Fruit fly (Drosophila melanogaster) whole organism, wandering third instar larva: ENCODE measurements around the gene CG31091.

Experiments
- Abd-B ChIP-seq: fragments of >200 bp; optimal IDR thresholded peaks from 2 replicates; lab custom pipeline; 2017; ENCODE audit warnings: missing biosample characterization, missing genetic modification characterization
- CG32264 ChIP-seq: fragments of 200-800 bp; sonication (Bioruptor generic); optimal IDR thresholded peaks from 2 replicates; lab custom pipeline; 2016; ENCODE audit warnings: missing biosample characterization, missing genetic modification characterization
- Hr83 ChIP-seq: fragments of 200-300 bp; sonication (Bioruptor generic); optimal IDR thresholded peaks from 2 replicates; lab custom pipeline; 2016; ENCODE audit warnings: missing biosample characterization, mild to moderate bottlenecking, missing genetic modification characterization, moderate library complexity; ENCODE audit not compliant: poor library complexity, severe bottlenecking
- OdsH ChIP-seq: fragments of 200-800 bp; sonication (Bioruptor generic); optimal IDR thresholded peaks from 2 replicates; lab custom pipeline; 2016; ENCODE audit warnings: missing biosample characterization, mild to moderate bottlenecking, missing genetic modification characterization
- dl ChIP-seq, 2 experiments: fragments of 175-275, 200-275 bp in 1 of 2; fragments of 200-275 bp in 1 of 2; sonication (Bioruptor generic); optimal IDR thresholded peaks; lab custom pipeline; 2018; ENCODE audit warnings: mild to moderate bottlenecking in 2 of 2, missing biosample characterization in 2 of 2, missing genetic modification characterization in 2 of 2, moderate library complexity in 2 of 2; ENCODE audit not compliant: partially characterized antibody in 2 of 2, insufficient read depth in 1 of 2
- dmrt93B ChIP-seq: fragments of 200-800 bp; sonication (Bioruptor generic); optimal IDR thresholded peaks from 2 replicates; lab custom pipeline; 2018; ENCODE audit warnings: missing biosample characterization, mild to moderate bottlenecking, missing genetic modification characterization
- foxo ChIP-seq, 2 experiments: fragments of 200-800 bp; sonication (Bioruptor generic); optimal IDR thresholded peaks; 2 replicates in 1 of 2; 3 replicates in 1 of 2; lab custom pipeline; 2016 to 2017; ENCODE audit warnings: missing biosample characterization in 2 of 2, missing genetic modification characterization in 2 of 2
- h ChIP-seq: fragments of 200-800 bp; sonication (Bioruptor generic); optimal IDR thresholded peaks from 3 replicates; lab custom pipeline; 2016; ENCODE audit warnings: missing biosample characterization, mild to moderate bottlenecking, missing genetic modification characterization
- pan ChIP-seq: fragments of >200 bp; optimal IDR thresholded peaks from 2 replicates; lab custom pipeline; 2017
- psq ChIP-seq: fragments of 200-800 bp; sonication (Bioruptor generic); optimal IDR thresholded peaks from 3 replicates; lab custom pipeline; 2017; ENCODE audit warnings: missing biosample characterization, mild to moderate bottlenecking, missing genetic modification characterization, moderate library complexity

dm6 chr3R:25882606-25883266 is 17.0 kb upstream of the CG31091 start:
- TF ChIP-seq h (GFP tag; lab: Kevin White, UChicago) (no peak), foxo (GFP tag; optimal IDR thresholded peaks at IDR 0.05; lab: Kevin White, UChicago) (no peak), OdsH (GFP tag; lab: Kevin White, UChicago) (no peak), pan (lab: Kevin White, UChicago) (no peak), Abd-B (GFP tag; lab: Kevin White, UChicago) (no peak), dmrt93B (GFP tag; lab: Kevin White, UChicago) (no peak), CG32264 (GFP tag; lab: Kevin White, UChicago) (no peak), psq (GFP tag; lab: Kevin White, UChicago) (no peak), Hr83 (no peak), dl (GFP tag; optimal IDR thresholded peaks at IDR 0.05; lab: Kevin White, UChicago; ENCODE audit: insufficient read depth in 1 of 2, partially characterized antibody in 2 of 2) (no peak)
